Worm (Caenorhabditis elegans) whole organism, mixed stage, embryonic: ENCODE results near the gene lam-1.

Experiments used
- ceh-83 ChIP-seq: fragments of 200-800 bp; sonication (Bioruptor generic); optimal IDR thresholded peaks from 2 replicates; lab custom pipeline; 2018; ENCODE audit warnings: mild to moderate bottlenecking, missing genetic modification characterization, missing compliant biosample characterization
- drap-1 ChIP-seq: fragments of 200-800 bp; sonication (Bioruptor generic); optimal IDR thresholded peaks from 3 replicates; lab custom pipeline; 2018; ENCODE audit warnings: mild to moderate bottlenecking, missing genetic modification characterization, missing compliant biosample characterization
- elt-1 ChIP-seq: sonication (generic microtip); optimal IDR thresholded peaks from 2 replicates; lab custom pipeline; 2017; ENCODE audit warnings: missing genetic modification characterization, mild to moderate bottlenecking, missing compliant biosample characterization, antibody characterized with exemption, moderate library complexity, borderline replicate concordance; ENCODE audit not compliant: insufficient read depth
- ham-2 ChIP-seq: fragments of 200-800 bp; sonication (Bioruptor generic); optimal IDR thresholded peaks from 2 replicates; lab custom pipeline; 2018; ENCODE audit warnings: mild to moderate bottlenecking, missing genetic modification characterization, missing compliant biosample characterization
- hlh-1 ChIP-seq: fragments of 150-350 bp; optimal IDR thresholded peaks from 2 replicates; lab custom pipeline; 2014; ENCODE audit warnings: missing biosample characterization, missing genetic modification reagents, missing genetic modification characterization
- mab-5 ChIP-seq: fragments of 150-350 bp; optimal IDR thresholded peaks from 2 replicates; lab custom pipeline; 2014; ENCODE audit warnings: missing biosample characterization, missing genetic modification characterization
- mls-2 ChIP-seq: sonication (generic microtip); optimal IDR thresholded peaks from 2 replicates; lab custom pipeline; 2016; ENCODE audit warnings: mild to moderate bottlenecking, missing genetic modification characterization, moderate library complexity, missing compliant biosample characterization
- nhr-12 ChIP-seq: fragments of 150-350 bp; optimal IDR thresholded peaks from 2 replicates; lab custom pipeline; 2014; ENCODE audit warnings: missing biosample characterization, missing genetic modification characterization
- nhr-237 ChIP-seq: fragments of 150-350 bp; optimal IDR thresholded peaks from 2 replicates; lab custom pipeline; 2014; ENCODE audit warnings: missing biosample characterization, missing genetic modification characterization
- pha-4 ChIP-seq: fragments of 150-350 bp; optimal IDR thresholded peaks from 2 replicates; lab custom pipeline; 2018; ENCODE audit warnings: missing biosample characterization, missing genetic modification reagents, missing genetic modification characterization
- sem-2 ChIP-seq: fragments of 200-800 bp; sonication (Bioruptor generic); optimal IDR thresholded peaks from 2 replicates; lab custom pipeline; 2018; ENCODE audit warnings: mild to moderate bottlenecking, missing genetic modification characterization, missing compliant biosample characterization
- tbx-8 ChIP-seq: fragments of 200-800 bp; sonication (Bioruptor generic); optimal IDR thresholded peaks from 2 replicates; lab custom pipeline; 2018; ENCODE audit warnings: mild to moderate bottlenecking, missing genetic modification characterization, moderate library complexity, missing compliant biosample characterization
- unc-62 ChIP-seq: fragments of 150-350 bp; optimal IDR thresholded peaks from 2 replicates; lab custom pipeline; 2014; ENCODE audit warnings: missing biosample characterization, missing genetic modification reagents, missing genetic modification characterization

lam-1 gene

DNA sequence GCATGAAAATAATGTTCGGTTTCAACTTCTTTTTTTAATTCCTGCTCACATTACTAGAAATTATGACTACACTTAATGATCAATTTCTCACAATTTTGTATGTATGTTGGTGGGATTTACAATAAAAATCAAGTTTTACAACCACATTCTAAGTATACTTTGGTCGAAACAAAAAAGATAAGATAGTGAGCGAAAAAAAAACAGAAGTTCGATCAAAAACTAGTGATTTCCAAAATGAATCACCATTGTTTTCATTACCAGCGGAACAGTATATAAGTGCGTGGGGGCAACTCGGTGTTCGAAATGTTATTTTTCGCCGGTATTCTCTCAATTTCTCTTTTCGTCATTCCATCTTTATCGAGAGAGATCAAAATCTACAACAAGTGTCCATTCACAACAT, 57.4 kb downstream of the lam-1 start, which contains the start of gene thn-5:
Gene thn-5 (plus strand): TSS at position 301 of the 400 bp plus-strand sequence.
- TF ChIP-seq mab-5 (tag; lab: Kevin White, UChicago) = no peak
- TF ChIP-seq tbx-8 (GFP tag; lab: Kevin White, UChicago) = no peak
- no peak for TF ChIP-seq pha-4 (tag; lab: Kevin White, UChicago)
- TF ChIP-seq ceh-83 (GFP tag; lab: Kevin White, UChicago) = no peak
- no peak for TF ChIP-seq ham-2 (GFP tag; lab: Kevin White, UChicago)
- TF ChIP-seq nhr-12 = no peak
- no peak for TF ChIP-seq unc-62
- no peak for TF ChIP-seq mls-2
- TF ChIP-seq hlh-1 (tag; lab: Kevin White, UChicago) = no peak
- no peak for TF ChIP-seq drap-1 (GFP tag; lab: Kevin White, UChicago)
- TF ChIP-seq sem-2 (GFP tag; lab: Kevin White, UChicago) = no peak
- no peak for TF ChIP-seq elt-1 (tag; lab: Kevin White, UChicago)
- no peak for TF ChIP-seq nhr-237 (tag; lab: Kevin White, UChicago)
